Fruit fly (Drosophila melanogaster) whole organism: Measurements from ENCODE around the gene CG4596.

Source experiments
- CG8478 ChIP-seq: fragments of >200 bp; optimal IDR thresholded peaks from 2 replicates; lab custom pipeline; 2018; ENCODE audit warnings: inconsistent platforms
- Dll ChIP-seq: fragments of >200 bp; optimal IDR thresholded peaks from 2 replicates; lab custom pipeline; 2017
- EcR ChIP-seq, 2 experiments: fragments of >200 bp; optimal IDR thresholded peaks; 2 replicates each; lab custom pipeline; 2017; ENCODE audit warnings: missing biosample characterization in 2 of 2, missing genetic modification characterization in 2 of 2, missing genetic modification reagents in 2 of 2
- pan ChIP-seq: fragments of >200 bp; optimal IDR thresholded peaks from 2 replicates; lab custom pipeline; 2017
- psq ChIP-seq: fragments of >200 bp; optimal IDR thresholded peaks from 2 replicates; lab custom pipeline; 2017
- usp ChIP-seq: fragments of >200 bp; optimal IDR thresholded peaks from 2 replicates; lab custom pipeline; 2017; ENCODE audit warnings: missing biosample characterization, missing genetic modification characterization, mixed read lengths

- TF ChIP-seq CG8478 (lab: Kevin White, UChicago) (no peak), psq (lab: Kevin White, UChicago) (no peak), EcR (GFP tag; optimal IDR thresholded peaks at IDR 0.05; lab: Kevin White, UChicago) (no peak), pan (no peak), usp (GFP tag; lab: Kevin White, UChicago) (no peak), Dll (lab: Kevin White, UChicago) (no peak)
Observed at dm6 chr3R:10852232-10852774, 20.5 kb upstream of the CG4596 start, which contains the start of gene CG4565.
